Worm (Caenorhabditis elegans) whole organism, L1 larva: Measurements from ENCODE around the gene T16G12.7.

ENCODE experiments used
- C16A3.4 ChIP-seq: fragments of 150-350 bp; optimal IDR thresholded peaks from 2 replicates; lab custom pipeline; 2014; ENCODE audit warnings: missing biosample characterization, missing genetic modification characterization
- F16B12.6 ChIP-seq: fragments of 150-350 bp; optimal IDR thresholded peaks from 2 replicates; lab custom pipeline; 2014; ENCODE audit warnings: missing biosample characterization, missing genetic modification characterization
- Y116A8C.19 ChIP-seq: sonication (generic microtip); optimal IDR thresholded peaks from 2 replicates; lab custom pipeline; 2016; ENCODE audit warnings: missing compliant biosample characterization, missing genetic modification characterization, borderline replicate concordance
- aha-1 ChIP-seq: fragments of 150-350 bp; optimal IDR thresholded peaks from 2 replicates; lab custom pipeline; 2014; ENCODE audit warnings: missing biosample characterization, missing genetic modification characterization
- blmp-1 ChIP-seq: fragments of 150-350 bp; optimal IDR thresholded peaks from 2 replicates; lab custom pipeline; 2014; ENCODE audit warnings: missing biosample characterization, missing genetic modification characterization
- ceh-8 ChIP-seq: fragments of 200-800 bp; sonication (Bioruptor generic); optimal IDR thresholded peaks from 2 replicates; lab custom pipeline; 2018; ENCODE audit warnings: mild to moderate bottlenecking, missing genetic modification characterization, moderate library complexity, missing compliant biosample characterization
- ceh-82 ChIP-seq, 3 experiments: fragments of 150-350 bp in 1 of 3; sonication (generic microtip) in 2 of 3; optimal IDR thresholded peaks; 2 replicates each; lab custom pipeline; 2014 to 2017; ENCODE audit warnings: missing biosample characterization in 3 of 3, missing genetic modification characterization in 3 of 3
- ceh-88 ChIP-seq: fragments of 200-800 bp; sonication (Bioruptor generic); IDR thresholded peaks from 2 replicates; pipeline ENCODE4 v1.3.6; 2022; ENCODE audit warnings: missing genetic modification characterization, missing compliant biosample characterization
- ceh-90 ChIP-seq: sonication (generic microtip); optimal IDR thresholded peaks from 2 replicates; lab custom pipeline; 2016; ENCODE audit warnings: missing genetic modification characterization, missing compliant biosample characterization
- ces-1 ChIP-seq: fragments of 150-350 bp; optimal IDR thresholded peaks from 2 replicates; lab custom pipeline; 2014; ENCODE audit warnings: missing biosample characterization, missing genetic modification reagents, missing genetic modification characterization
- dsc-1 ChIP-seq: sonication (generic microtip); optimal IDR thresholded peaks from 2 replicates; lab custom pipeline; 2016; ENCODE audit warnings: mild to moderate bottlenecking, missing genetic modification characterization, missing compliant biosample characterization
- efl-1 ChIP-seq, 4 experiments: fragments of 150-350 bp; optimal IDR thresholded peaks in 3 of 4; peaks in 1 of 4; 1 replicate in 1 of 4; 2 replicates in 3 of 4; lab custom pipeline; 2014; ENCODE audit warnings: missing biosample characterization in 2 of 4, missing genetic modification characterization in 2 of 4, missing genetic modification reagents in 2 of 4
- efl-3 ChIP-seq: fragments of 200-800 bp; sonication (Bioruptor generic); optimal IDR thresholded peaks from 2 replicates; lab custom pipeline; 2018; ENCODE audit warnings: mild to moderate bottlenecking, missing genetic modification characterization, missing compliant biosample characterization
- egl-13 ChIP-seq: sonication (generic microtip); optimal IDR thresholded peaks from 2 replicates; lab custom pipeline; 2016; ENCODE audit warnings: missing genotype, missing genetic modification reagents, missing genetic modification characterization, missing compliant biosample characterization
- ets-5 ChIP-seq: fragments of 200-800 bp; sonication (Bioruptor generic); IDR thresholded peaks from 2 replicates; pipeline ENCODE4 v1.3.6; 2022; ENCODE audit warnings: missing genetic modification characterization, missing compliant biosample characterization
- fkh-10 ChIP-seq: sonication (generic microtip); optimal IDR thresholded peaks from 2 replicates; lab custom pipeline; 2017; ENCODE audit warnings: missing biosample characterization, missing genetic modification reagents, missing genetic modification characterization
- fkh-8 ChIP-seq: sonication (generic microtip); optimal IDR thresholded peaks from 2 replicates; lab custom pipeline; 2016; ENCODE audit warnings: mild to moderate bottlenecking, missing genetic modification characterization, missing compliant biosample characterization
- fos-1 ChIP-seq: fragments of 150-350 bp; optimal IDR thresholded peaks from 2 replicates; lab custom pipeline; 2014; ENCODE audit warnings: missing biosample characterization, missing genetic modification characterization
- grh-1 ChIP-seq: fragments of 200-800 bp; sonication (Bioruptor generic); IDR thresholded peaks from 2 replicates; pipeline ENCODE4 v1.3.6; 2022; ENCODE audit warnings: missing genetic modification reagents, missing genetic modification characterization, missing compliant biosample characterization
- hpl-2 ChIP-seq: fragments of 150-350 bp; optimal IDR thresholded peaks from 2 replicates; lab custom pipeline; 2014; ENCODE audit warnings: missing biosample characterization, missing genetic modification reagents, missing genetic modification characterization
- irx-1 ChIP-seq: sonication (generic microtip); optimal IDR thresholded peaks from 2 replicates; lab custom pipeline; 2016; ENCODE audit warnings: missing genetic modification characterization, missing compliant biosample characterization
- isw-1 ChIP-seq: fragments of 200-800 bp; sonication (Bioruptor generic); IDR thresholded peaks from 2 replicates; pipeline ENCODE4 v1.3.6; 2022; ENCODE audit warnings: missing genetic modification characterization, missing compliant biosample characterization
- lin-14 ChIP-seq: fragments of 200-800 bp; sonication (Bioruptor generic); optimal IDR thresholded peaks from 2 replicates; lab custom pipeline; 2018; ENCODE audit warnings: mild to moderate bottlenecking, missing genetic modification characterization, moderate library complexity, missing compliant biosample characterization
- lin-15B ChIP-seq: fragments of 150-350 bp; sonication (generic microtip); optimal IDR thresholded peaks from 3 replicates; lab custom pipeline; 2014; ENCODE audit warnings: missing biosample characterization, missing genetic modification characterization
- lsy-2 ChIP-seq, 2 experiments: fragments of 150-350 bp; optimal IDR thresholded peaks; 2 replicates each; lab custom pipeline; 2014; ENCODE audit warnings: missing biosample characterization in 2 of 2, missing genetic modification characterization in 2 of 2
- mdl-1 ChIP-seq, 2 experiments: fragments of 150-350 bp; optimal IDR thresholded peaks; 2 replicates each; lab custom pipeline; 2014 to 2017; ENCODE audit warnings: missing biosample characterization in 2 of 2, missing genetic modification characterization in 2 of 2, inconsistent platforms in 1 of 2
- nhr-11 ChIP-seq: fragments of 150-350 bp; optimal IDR thresholded peaks from 2 replicates; lab custom pipeline; 2014; ENCODE audit warnings: missing biosample characterization, missing genetic modification characterization
- nhr-237 ChIP-seq: fragments of 150-350 bp; optimal IDR thresholded peaks from 2 replicates; lab custom pipeline; 2014; ENCODE audit warnings: missing biosample characterization, missing genetic modification characterization
- nhr-47 ChIP-seq: sonication (generic microtip); optimal IDR thresholded peaks from 2 replicates; lab custom pipeline; 2016; ENCODE audit warnings: mild to moderate bottlenecking, missing genetic modification characterization, moderate library complexity, missing compliant biosample characterization
- nhr-71 ChIP-seq: sonication (generic microtip); optimal IDR thresholded peaks from 2 replicates; lab custom pipeline; 2016; ENCODE audit warnings: mild to moderate bottlenecking, missing genetic modification characterization, moderate library complexity, missing compliant biosample characterization
- nhr-90 ChIP-seq: sonication (generic microtip); optimal IDR thresholded peaks from 2 replicates; lab custom pipeline; 2016; ENCODE audit warnings: mild to moderate bottlenecking, missing genetic modification characterization, missing compliant biosample characterization; ENCODE audit not compliant: poor library complexity
- pag-3 ChIP-seq: sonication (generic microtip); optimal IDR thresholded peaks from 2 replicates; lab custom pipeline; 2017; ENCODE audit warnings: missing genetic modification characterization, mild to moderate bottlenecking, missing compliant biosample characterization, antibody characterized with exemption, borderline replicate concordance; ENCODE audit not compliant: insufficient read depth
- rnt-1 ChIP-seq: sonication (generic microtip); optimal IDR thresholded peaks from 2 replicates; lab custom pipeline; 2016; ENCODE audit warnings: mild to moderate bottlenecking, missing genetic modification characterization, moderate library complexity, missing compliant biosample characterization
- snpc-4 ChIP-seq: fragments of 150-350 bp; optimal IDR thresholded peaks from 2 replicates; lab custom pipeline; 2014; ENCODE audit warnings: missing biosample characterization, missing genetic modification characterization
- snu-23 ChIP-seq: sonication (generic microtip); optimal IDR thresholded peaks from 2 replicates; lab custom pipeline; 2016; ENCODE audit warnings: missing genetic modification characterization, missing compliant biosample characterization
- sox-4 ChIP-seq: sonication (generic microtip); optimal IDR thresholded peaks from 2 replicates; lab custom pipeline; 2016; ENCODE audit warnings: missing genetic modification characterization, missing compliant biosample characterization
- sup-37 ChIP-seq: fragments of 200-800 bp; sonication (Bioruptor generic); optimal IDR thresholded peaks from 2 replicates; lab custom pipeline; 2018; ENCODE audit warnings: mild to moderate bottlenecking, missing genetic modification characterization, missing compliant biosample characterization
- swsn-7 ChIP-seq: sonication (generic microtip); optimal IDR thresholded peaks from 2 replicates; lab custom pipeline; 2016; ENCODE audit warnings: missing genetic modification characterization, missing compliant biosample characterization
- tlp-1 ChIP-seq: fragments of 150-350 bp; optimal IDR thresholded peaks from 2 replicates; lab custom pipeline; 2014; ENCODE audit warnings: missing biosample characterization, missing genetic modification characterization
- unc-130 ChIP-seq: fragments of 150-350 bp; optimal IDR thresholded peaks from 2 replicates; lab custom pipeline; 2017; ENCODE audit warnings: missing biosample characterization, missing genetic modification characterization, inconsistent platforms
- unc-62 ChIP-seq: fragments of 150-350 bp; optimal IDR thresholded peaks from 2 replicates; lab custom pipeline; 2014; ENCODE audit warnings: missing biosample characterization, missing genetic modification reagents, missing genetic modification characterization
- unc-86 ChIP-seq: sonication (generic microtip); optimal IDR thresholded peaks from 2 replicates; lab custom pipeline; 2016; ENCODE audit warnings: missing genetic modification characterization, missing compliant biosample characterization
- unc-98 ChIP-seq: fragments of 200-800 bp; sonication (Bioruptor generic); IDR thresholded peaks from 2 replicates; pipeline ENCODE4 v1.3.6; 2022; ENCODE audit warnings: missing genetic modification characterization, missing compliant biosample characterization
- zag-1 ChIP-seq: fragments of 150-350 bp; optimal IDR thresholded peaks from 2 replicates; lab custom pipeline; 2014; ENCODE audit warnings: missing biosample characterization, missing genetic modification characterization
- zip-4 ChIP-seq: fragments of 200-800 bp; sonication (Bioruptor generic); optimal IDR thresholded peaks from 2 replicates; lab custom pipeline; 2018; ENCODE audit warnings: mild to moderate bottlenecking, missing genetic modification characterization, moderate library complexity, missing compliant biosample characterization

T16G12.7 gene

ce11 chrIII:10012136-10012535, 27.8 kb downstream of the T16G12.7 start, which contains the start of gene C05B5.16:
C05B5.16 (plus strand) TSS chrIII:10012436.
- no peak for TF ChIP-seq unc-86 (tag; lab: Kevin White, UChicago)
- TF ChIP-seq swsn-7 (tag; lab: Kevin White, UChicago): no peak
- no peak for TF ChIP-seq sup-37 (GFP tag; lab: Kevin White, UChicago)
- no peak for TF ChIP-seq fkh-10 (GFP tag; lab: Kevin White, UChicago)
- TF ChIP-seq Y116A8C.19 (tag; lab: Kevin White, UChicago): no peak
- TF ChIP-seq tlp-1 (tag; lab: Kevin White, UChicago): no peak
- TF ChIP-seq efl-3 (GFP tag; lab: Kevin White, UChicago): no peak
- TF ChIP-seq irx-1 (tag; lab: Kevin White, UChicago): no peak
- TF ChIP-seq fkh-8 (tag; lab: Kevin White, UChicago): no peak
- no peak for TF ChIP-seq nhr-47 (tag; lab: Kevin White, UChicago)
- no peak for TF ChIP-seq lin-15B (tag; lab: Kevin White, UChicago)
- TF ChIP-seq dsc-1: no peak
- TF ChIP-seq aha-1 (tag; lab: Kevin White, UChicago): no peak
- TF ChIP-seq snu-23: no peak
- TF ChIP-seq ceh-8: no peak

ce11 chrIII:10010117-10010516, 29.8 kb downstream of the T16G12.7 start, which contains the start of gene fbxa-155:
fbxa-155 (minus strand) TSS chrIII:10010217.
- no peak for TF ChIP-seq Y116A8C.19 (tag; lab: Kevin White, UChicago)
- no peak for TF ChIP-seq egl-13 (tag; lab: Kevin White, UChicago)
- no peak for TF ChIP-seq mdl-1 (tag; optimal IDR thresholded peaks at IDR 0.05; lab: Kevin White, UChicago)
- no peak for TF ChIP-seq fos-1 (tag; lab: Kevin White, UChicago)
- no peak for TF ChIP-seq snu-23
- TF ChIP-seq pag-3 (tag; lab: Kevin White, UChicago): no peak
- TF ChIP-seq nhr-47 (tag; lab: Kevin White, UChicago): no peak
- no peak for TF ChIP-seq aha-1 (tag; lab: Kevin White, UChicago)
- TF ChIP-seq ceh-88 (GFP tag; lab: Robert Waterston, UW): no peak
- TF ChIP-seq fkh-8 (tag; lab: Kevin White, UChicago): no peak
- no peak for TF ChIP-seq swsn-7 (tag; lab: Kevin White, UChicago)
- no peak for TF ChIP-seq lin-15B (tag; lab: Kevin White, UChicago)
- TF ChIP-seq sox-4: no peak
- no peak for TF ChIP-seq isw-1 (GFP tag; lab: Robert Waterston, UW)
- no peak for TF ChIP-seq zag-1
- no peak for TF ChIP-seq nhr-71 (tag; lab: Kevin White, UChicago)

- TF ChIP-seq lsy-2 (tag; optimal IDR thresholded peaks at IDR 0.05; lab: Kevin White, UChicago): peak; percentile 12 to 53
- TF ChIP-seq nhr-237 (tag; lab: Kevin White, UChicago): no peak
- no peak for TF ChIP-seq pag-3 (tag; lab: Kevin White, UChicago)
- TF ChIP-seq snu-23: peak; percentile 74
- TF ChIP-seq nhr-90 (tag; lab: Kevin White, UChicago): peak; percentile 57
- TF ChIP-seq grh-1 (GFP tag; lab: Robert Waterston, UW): peak; percentile 97
- TF ChIP-seq hpl-2 (GFP tag; lab: Kevin White, UChicago): no peak
- TF ChIP-seq unc-130 (tag; lab: Kevin White, UChicago): no peak
- TF ChIP-seq unc-62 (GFP tag; lab: Kevin White, UChicago): no peak
- TF ChIP-seq aha-1 (tag; lab: Kevin White, UChicago): no peak
- TF ChIP-seq ceh-82 (tag; optimal IDR thresholded peaks at IDR 0.05; lab: Kevin White, UChicago): no peak
- TF ChIP-seq sup-37 (GFP tag; lab: Kevin White, UChicago): no peak
- no peak for TF ChIP-seq unc-98 (GFP tag; lab: Robert Waterston, UW)
- TF ChIP-seq ces-1: no peak
- no peak for TF ChIP-seq nhr-11
- TF ChIP-seq blmp-1: peak; percentile 46
- no peak for TF ChIP-seq efl-3 (GFP tag; lab: Kevin White, UChicago)
- TF ChIP-seq C16A3.4 (tag; lab: Kevin White, UChicago): peak; percentile 34
- TF ChIP-seq sox-4: no peak
- TF ChIP-seq tlp-1 (tag; lab: Kevin White, UChicago): no peak
- TF ChIP-seq rnt-1 (tag; lab: Kevin White, UChicago): no peak
- TF ChIP-seq ceh-90 (tag; lab: Kevin White, UChicago): no peak
- no peak for TF ChIP-seq ceh-88 (GFP tag; lab: Robert Waterston, UW)
- no peak for TF ChIP-seq zip-4 (GFP tag; lab: Kevin White, UChicago)
- TF ChIP-seq lin-14 (GFP tag; lab: Kevin White, UChicago): peak; percentile 86
- TF ChIP-seq snpc-4 (tag; lab: Kevin White, UChicago): no peak
- TF ChIP-seq efl-1 (optimal IDR thresholded peaks at IDR 0.05; lab: Kevin White, UChicago): peak in 1 of 2 experiments; percentile 28
- peak in 1 of 2 experiments; percentile 59 for TF ChIP-seq efl-1 (GFP tag; optimal IDR thresholded peaks at IDR 0.05 in 1 of 2; lab: Kevin White, UChicago)
- no peak for TF ChIP-seq ets-5 (GFP tag; lab: Robert Waterston, UW)
- TF ChIP-seq F16B12.6 (tag; lab: Kevin White, UChicago): no peak
- no peak for TF ChIP-seq swsn-7 (tag; lab: Kevin White, UChicago)
These were observed 33.1 kb downstream of the T16G12.7 start, which contains the start of gene C05B5.8 for ce11 chrIII:10006734-10007348. C05B5.8 (minus strand) TSS chrIII:10006784.
